Worm (Caenorhabditis elegans) whole organism, L1 larva: ENCODE data around the gene jhdm-1.

ENCODE experiments used
- C16A3.4 ChIP-seq: fragments of 150-350 bp; optimal IDR thresholded peaks from 2 replicates; lab custom pipeline; 2014; ENCODE audit warnings: missing biosample characterization, missing genetic modification characterization
- Y116A8C.19 ChIP-seq: sonication (generic microtip); optimal IDR thresholded peaks from 2 replicates; lab custom pipeline; 2016; ENCODE audit warnings: missing compliant biosample characterization, missing genetic modification characterization, borderline replicate concordance
- ceh-63 ChIP-seq: fragments of 200-800 bp; sonication (Bioruptor generic); optimal IDR thresholded peaks from 2 replicates; lab custom pipeline; 2018; ENCODE audit warnings: mild to moderate bottlenecking, missing genetic modification characterization, missing compliant biosample characterization
- ceh-88 ChIP-seq: fragments of 200-800 bp; sonication (Bioruptor generic); IDR thresholded peaks from 2 replicates; pipeline ENCODE4 v1.3.6; 2022; ENCODE audit warnings: missing genetic modification characterization, missing compliant biosample characterization
- ceh-90 ChIP-seq: sonication (generic microtip); optimal IDR thresholded peaks from 2 replicates; lab custom pipeline; 2016; ENCODE audit warnings: missing genetic modification characterization, missing compliant biosample characterization
- dpl-1 ChIP-seq, 3 experiments: fragments of 150-350 bp in 2 of 3; sonication (generic microtip) in 1 of 3; optimal IDR thresholded peaks; 2 replicates each; lab custom pipeline; 2014 to 2017; ENCODE audit warnings: missing biosample characterization in 3 of 3, missing genetic modification characterization in 3 of 3, missing genetic modification reagents in 3 of 3
- dsc-1 ChIP-seq: sonication (generic microtip); optimal IDR thresholded peaks from 2 replicates; lab custom pipeline; 2016; ENCODE audit warnings: mild to moderate bottlenecking, missing genetic modification characterization, missing compliant biosample characterization
- egl-13 ChIP-seq: sonication (generic microtip); optimal IDR thresholded peaks from 2 replicates; lab custom pipeline; 2016; ENCODE audit warnings: missing genotype, missing genetic modification reagents, missing genetic modification characterization, missing compliant biosample characterization
- elt-2 ChIP-seq: sonication (generic microtip); optimal IDR thresholded peaks from 2 replicates; lab custom pipeline; 2016; ENCODE audit warnings: missing genetic modification characterization, mild to moderate bottlenecking, inconsistent platforms, missing compliant biosample characterization, missing genetic modification reagents
- ets-5 ChIP-seq: fragments of 200-800 bp; sonication (Bioruptor generic); IDR thresholded peaks from 2 replicates; pipeline ENCODE4 v1.3.6; 2022; ENCODE audit warnings: missing genetic modification characterization, missing compliant biosample characterization
- fkh-10 ChIP-seq: sonication (generic microtip); optimal IDR thresholded peaks from 2 replicates; lab custom pipeline; 2017; ENCODE audit warnings: missing biosample characterization, missing genetic modification reagents, missing genetic modification characterization
- fos-1 ChIP-seq: fragments of 150-350 bp; optimal IDR thresholded peaks from 2 replicates; lab custom pipeline; 2014; ENCODE audit warnings: missing biosample characterization, missing genetic modification characterization
- grh-1 ChIP-seq: fragments of 200-800 bp; sonication (Bioruptor generic); IDR thresholded peaks from 2 replicates; pipeline ENCODE4 v1.3.6; 2022; ENCODE audit warnings: missing genetic modification reagents, missing genetic modification characterization, missing compliant biosample characterization
- hlh-17 ChIP-seq: fragments of 200-800 bp; sonication (Bioruptor generic); optimal IDR thresholded peaks from 2 replicates; lab custom pipeline; 2018; ENCODE audit warnings: missing genetic modification characterization, mild to moderate bottlenecking, missing compliant biosample characterization, moderate library complexity, borderline replicate concordance
- hlh-4 ChIP-seq: sonication (generic microtip); optimal IDR thresholded peaks from 2 replicates; lab custom pipeline; 2016; ENCODE audit warnings: mild to moderate bottlenecking, missing genetic modification characterization, missing compliant biosample characterization
- lin-13 ChIP-seq: fragments of 150-350 bp; optimal IDR thresholded peaks from 2 replicates; lab custom pipeline; 2014; ENCODE audit warnings: missing biosample characterization, missing genetic modification reagents, missing genetic modification characterization
- lin-15B ChIP-seq: fragments of 150-350 bp; sonication (generic microtip); optimal IDR thresholded peaks from 3 replicates; lab custom pipeline; 2014; ENCODE audit warnings: missing biosample characterization, missing genetic modification characterization
- lin-35 ChIP-seq, 2 experiments: fragments of 150-350 bp; optimal IDR thresholded peaks; 2 replicates each; lab custom pipeline; 2014; ENCODE audit warnings: missing biosample characterization in 2 of 2, missing genetic modification characterization in 2 of 2, missing genetic modification reagents in 2 of 2
- lin-39 ChIP-seq: fragments of 150-350 bp; optimal IDR thresholded peaks from 2 replicates; lab custom pipeline; 2014; ENCODE audit warnings: missing biosample characterization, missing genetic modification reagents, missing genetic modification characterization
- lsy-2 ChIP-seq, 2 experiments: fragments of 150-350 bp; optimal IDR thresholded peaks; 2 replicates each; lab custom pipeline; 2014; ENCODE audit warnings: missing biosample characterization in 2 of 2, missing genetic modification characterization in 2 of 2
- mep-1 ChIP-seq: fragments of 150-350 bp; optimal IDR thresholded peaks from 2 replicates; lab custom pipeline; 2014; ENCODE audit warnings: missing biosample characterization, missing genetic modification characterization
- nhr-20 ChIP-seq: sonication (generic microtip); optimal IDR thresholded peaks from 2 replicates; lab custom pipeline; 2016; ENCODE audit warnings: mild to moderate bottlenecking, missing genetic modification characterization, missing compliant biosample characterization
- nhr-237 ChIP-seq: fragments of 150-350 bp; optimal IDR thresholded peaks from 2 replicates; lab custom pipeline; 2014; ENCODE audit warnings: missing biosample characterization, missing genetic modification characterization
- nhr-28 ChIP-seq: fragments of 150-350 bp; optimal IDR thresholded peaks from 2 replicates; lab custom pipeline; 2014; ENCODE audit warnings: missing biosample characterization, missing genetic modification characterization
- nhr-47 ChIP-seq: sonication (generic microtip); optimal IDR thresholded peaks from 2 replicates; lab custom pipeline; 2016; ENCODE audit warnings: mild to moderate bottlenecking, missing genetic modification characterization, moderate library complexity, missing compliant biosample characterization
- nhr-71 ChIP-seq: sonication (generic microtip); optimal IDR thresholded peaks from 2 replicates; lab custom pipeline; 2016; ENCODE audit warnings: mild to moderate bottlenecking, missing genetic modification characterization, moderate library complexity, missing compliant biosample characterization
- nhr-77 ChIP-seq: fragments of 150-350 bp; optimal IDR thresholded peaks from 2 replicates; lab custom pipeline; 2014; ENCODE audit warnings: missing biosample characterization, missing genetic modification characterization
- nhr-85 ChIP-seq: sonication (generic microtip); peaks from one replicate; lab custom pipeline; 2016; ENCODE audit warnings: missing genetic modification characterization, inconsistent platforms, missing compliant biosample characterization
- nhr-90 ChIP-seq: sonication (generic microtip); optimal IDR thresholded peaks from 2 replicates; lab custom pipeline; 2016; ENCODE audit warnings: mild to moderate bottlenecking, missing genetic modification characterization, missing compliant biosample characterization; ENCODE audit not compliant: poor library complexity
- pax-3 ChIP-seq: fragments of 200-800 bp; sonication (Bioruptor generic); optimal IDR thresholded peaks from 2 replicates; lab custom pipeline; 2018; ENCODE audit warnings: mild to moderate bottlenecking, missing genetic modification characterization, moderate library complexity, missing compliant biosample characterization
- snu-23 ChIP-seq: sonication (generic microtip); optimal IDR thresholded peaks from 2 replicates; lab custom pipeline; 2016; ENCODE audit warnings: missing genetic modification characterization, missing compliant biosample characterization
- sox-4 ChIP-seq: sonication (generic microtip); optimal IDR thresholded peaks from 2 replicates; lab custom pipeline; 2016; ENCODE audit warnings: missing genetic modification characterization, missing compliant biosample characterization
- sptf-1 ChIP-seq: fragments of 150-350 bp; optimal IDR thresholded peaks from 2 replicates; lab custom pipeline; 2014; ENCODE audit warnings: missing biosample characterization, missing genetic modification characterization
- swsn-7 ChIP-seq: sonication (generic microtip); optimal IDR thresholded peaks from 2 replicates; lab custom pipeline; 2016; ENCODE audit warnings: missing genetic modification characterization, missing compliant biosample characterization
- tbx-2 ChIP-seq: sonication (generic microtip); optimal IDR thresholded peaks from 2 replicates; lab custom pipeline; 2016; ENCODE audit warnings: missing genetic modification characterization, missing compliant biosample characterization
- unc-130 ChIP-seq: fragments of 150-350 bp; optimal IDR thresholded peaks from 2 replicates; lab custom pipeline; 2017; ENCODE audit warnings: missing biosample characterization, missing genetic modification characterization, inconsistent platforms
- unc-30 ChIP-seq: sonication (generic microtip); optimal IDR thresholded peaks from 2 replicates; lab custom pipeline; 2017; ENCODE audit warnings: missing biosample characterization, missing genetic modification characterization
- unc-62 ChIP-seq: fragments of 150-350 bp; optimal IDR thresholded peaks from 2 replicates; lab custom pipeline; 2014; ENCODE audit warnings: missing biosample characterization, missing genetic modification reagents, missing genetic modification characterization
- xbp-1 ChIP-seq: sonication (generic microtip); optimal IDR thresholded peaks from 2 replicates; lab custom pipeline; 2016; ENCODE audit warnings: missing genetic modification characterization, missing compliant biosample characterization
- zag-1 ChIP-seq: fragments of 150-350 bp; optimal IDR thresholded peaks from 2 replicates; lab custom pipeline; 2014; ENCODE audit warnings: missing biosample characterization, missing genetic modification characterization
- zip-4 ChIP-seq: fragments of 200-800 bp; sonication (Bioruptor generic); optimal IDR thresholded peaks from 2 replicates; lab custom pipeline; 2018; ENCODE audit warnings: mild to moderate bottlenecking, missing genetic modification characterization, moderate library complexity, missing compliant biosample characterization
- ztf-11 ChIP-seq, 2 experiments: sonication (generic microtip); optimal IDR thresholded peaks; 2 replicates each; lab custom pipeline; 2016 to 2017; ENCODE audit warnings: missing genetic modification characterization in 2 of 2, missing biosample characterization in 1 of 2, missing compliant biosample characterization in 1 of 2
- ztf-4 ChIP-seq: fragments of 150-350 bp; optimal IDR thresholded peaks from 2 replicates; lab custom pipeline; 2014; ENCODE audit warnings: missing biosample characterization, missing genetic modification characterization

The jhdm-1 gene

ce11 chrIII:6464113-6464571 lies 9.9 kb downstream of the jhdm-1 start (continued):
- peak; percentile 84 for TF ChIP-seq nhr-90
- peak; percentile 90 for TF ChIP-seq nhr-20 (tag; lab: Kevin White, UChicago)
- TF ChIP-seq sox-4: no peak
- TF ChIP-seq tbx-2 (tag; lab: Kevin White, UChicago): peak; percentile 88
- TF ChIP-seq fkh-10: peak; percentile 57
- TF ChIP-seq zip-4: peak; percentile 55
- TF ChIP-seq mep-1 (tag; lab: Kevin White, UChicago): peak; percentile 57
- no peak for TF ChIP-seq lin-39 (tag; lab: Kevin White, UChicago)
- TF ChIP-seq fos-1 (tag; lab: Kevin White, UChicago): no peak
- no peak for TF ChIP-seq sptf-1
- TF ChIP-seq nhr-71 (tag; lab: Kevin White, UChicago): peak; percentile 94
- no peak for TF ChIP-seq Y116A8C.19 (tag; lab: Kevin White, UChicago)
- no peak for TF ChIP-seq hlh-17 (GFP tag; lab: Kevin White, UChicago)
- no peak for TF ChIP-seq nhr-28 (tag; lab: Kevin White, UChicago)
- TF ChIP-seq lsy-2 (tag; optimal IDR thresholded peaks at IDR 0.05; lab: Kevin White, UChicago): peak; percentile 80 to 84
- peak; percentile 82 for TF ChIP-seq ztf-4 (tag; lab: Kevin White, UChicago)
- TF ChIP-seq ets-5 (GFP tag; lab: Robert Waterston, UW): no peak
- peak; percentile 78 to 83 (median 78) for TF ChIP-seq dpl-1 (GFP tag; optimal IDR thresholded peaks at IDR 0.05; lab: Kevin White, UChicago)
- peak; percentile 90 for TF ChIP-seq nhr-47 (tag; lab: Kevin White, UChicago)
- TF ChIP-seq ceh-63 (GFP tag; lab: Kevin White, UChicago): no peak
- TF ChIP-seq snu-23 (GFP tag; lab: Kevin White, UChicago): peak; percentile 93
- no peak for TF ChIP-seq unc-30 (tag; lab: Kevin White, UChicago)
- peak in 1 of 2 experiments; percentile 66 for TF ChIP-seq ztf-11 (tag; optimal IDR thresholded peaks at IDR 0.05; lab: Kevin White, UChicago)
- TF ChIP-seq dsc-1 (tag; lab: Kevin White, UChicago): peak; percentile 85
- TF ChIP-seq nhr-237 (tag; lab: Kevin White, UChicago): peak; percentile 6
- TF ChIP-seq pax-3: peak; percentile 69
- TF ChIP-seq elt-2 (tag; lab: Kevin White, UChicago): peak; percentile 96
- TF ChIP-seq nhr-85 (tag; lab: Kevin White, UChicago): peak; percentile 87
- TF ChIP-seq egl-13: peak; percentile 66
- no peak for TF ChIP-seq hlh-4
- TF ChIP-seq unc-130 (tag; lab: Kevin White, UChicago): peak; percentile 68
- TF ChIP-seq ceh-90 (tag; lab: Kevin White, UChicago): no peak
- TF ChIP-seq ceh-88 (GFP tag; lab: Robert Waterston, UW): peak; percentile 76
- TF ChIP-seq unc-62: no peak
- TF ChIP-seq nhr-77 (tag; lab: Kevin White, UChicago): peak; percentile 50

DNA sequence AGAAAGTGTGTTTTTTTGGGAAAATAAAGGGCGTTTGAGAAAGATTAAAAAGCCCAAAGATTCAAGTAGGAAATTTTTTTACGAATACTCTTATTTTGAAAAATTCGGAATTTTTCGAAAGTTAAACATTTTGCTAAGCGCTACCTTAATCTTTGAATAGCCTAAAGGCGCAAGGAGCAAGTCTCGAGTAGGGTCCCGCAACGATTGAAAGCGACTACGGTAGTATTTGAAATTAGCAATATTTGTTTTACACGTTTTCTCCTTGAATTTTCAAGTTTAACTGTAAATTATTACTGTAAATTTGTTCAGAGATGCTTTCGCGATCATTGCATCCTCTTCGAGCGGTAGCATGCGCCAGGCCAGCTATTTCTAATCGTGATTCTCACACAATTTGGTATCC lies 10.6 kb downstream of the jhdm-1 start, which contains the start of gene nduf-2.2:
Gene nduf-2.2 (plus strand): TSS at position 310 of the 400 bp plus-strand sequence.
- TF ChIP-seq lin-13 (GFP tag; lab: Kevin White, UChicago): no peak
- no peak for TF ChIP-seq nhr-47 (tag; lab: Kevin White, UChicago)
- no peak for TF ChIP-seq Y116A8C.19 (tag; lab: Kevin White, UChicago)
- no peak for TF ChIP-seq fkh-10
- TF ChIP-seq lin-15B: no peak
- TF ChIP-seq zag-1 (tag; lab: Kevin White, UChicago): no peak
- TF ChIP-seq xbp-1 (tag; lab: Kevin White, UChicago): no peak
- TF ChIP-seq egl-13: no peak
- no peak for TF ChIP-seq grh-1
- no peak for TF ChIP-seq lin-35 (GFP tag; optimal IDR thresholded peaks at IDR 0.05; lab: Kevin White, UChicago)
- no peak for TF ChIP-seq lsy-2 (tag; optimal IDR thresholded peaks at IDR 0.05; lab: Kevin White, UChicago)
- TF ChIP-seq C16A3.4 (tag; lab: Kevin White, UChicago): no peak
- no peak for TF ChIP-seq ztf-4 (tag; lab: Kevin White, UChicago)
- TF ChIP-seq snu-23 (GFP tag; lab: Kevin White, UChicago): no peak
- no peak for TF ChIP-seq zip-4
- TF ChIP-seq swsn-7 (tag; lab: Kevin White, UChicago): no peak
- no peak for TF ChIP-seq ceh-63 (GFP tag; lab: Kevin White, UChicago)
- TF ChIP-seq nhr-71 (tag; lab: Kevin White, UChicago): no peak
